Fruit fly (Drosophila melanogaster): ENCODE data around the gene Bin1.
A peak's percentile ranks its signal among the peaks of the same experiment; 100 is the strongest.

The Bin1 gene

dm6 chr3R:16228719-16229704, 39.6 kb upstream of the Bin1 start:
- peak; percentile 1 for TF ChIP-seq Hr83 (GFP tag; optimal IDR thresholded peaks at IDR 0.05; ENCODE audit: poor library complexity, severe bottlenecking)
- TF ChIP-seq woc (GFP tag; optimal IDR thresholded peaks at IDR 0.05) = no peak
- no peak for TF ChIP-seq N (GFP tag; optimal IDR thresholded peaks at IDR 0.05)
- no peak for TF ChIP-seq Abd-B (GFP tag; optimal IDR thresholded peaks at IDR 0.05)
- peak; percentile 49 for TF ChIP-seq brk (GFP tag; optimal IDR thresholded peaks at IDR 0.05)
- no peak for TF ChIP-seq jim (GFP tag; optimal IDR thresholded peaks at IDR 0.05)
- peak; percentile 15 for TF ChIP-seq h (GFP tag; optimal IDR thresholded peaks at IDR 0.05)
- TF ChIP-seq sage (GFP tag; optimal IDR thresholded peaks at IDR 0.05) = peak; percentile 54
- peak; percentile 21 for TF ChIP-seq Hnf4 (GFP tag; optimal IDR thresholded peaks at IDR 0.05)
- peak; percentile 9 for TF ChIP-seq CG32264 (GFP tag; optimal IDR thresholded peaks at IDR 0.05)
- peak; percentile 12 for TF ChIP-seq fru (GFP tag; optimal IDR thresholded peaks at IDR 0.05)
- TF ChIP-seq Dif (GFP tag; optimal IDR thresholded peaks at IDR 0.05; ENCODE audit: partially characterized antibody) = no peak
- TF ChIP-seq psq (GFP tag; optimal IDR thresholded peaks at IDR 0.05) = peak; percentile 77
- TF ChIP-seq lola (GFP tag; optimal IDR thresholded peaks at IDR 0.05) = no peak
- TF ChIP-seq usp (GFP tag; optimal IDR thresholded peaks at IDR 0.05) = no peak
- TF ChIP-seq HLH106 (tag; optimal IDR thresholded peaks at IDR 0.05) = no peak
- peak; percentile 60 for TF ChIP-seq Sp1 (GFP tag; optimal IDR thresholded peaks at IDR 0.05)
- TF ChIP-seq foxo (GFP tag; optimal IDR thresholded peaks at IDR 0.05) = no peak
- TF ChIP-seq br (GFP tag; optimal IDR thresholded peaks at IDR 0.05) = no peak
- TF ChIP-seq Rel (GFP tag; optimal IDR thresholded peaks at IDR 0.05) = peak; percentile 57
- peak; percentile 63 for TF ChIP-seq Rel (tag; optimal IDR thresholded peaks at IDR 0.05)

- no peak for TF ChIP-seq Dfd (GFP tag; optimal IDR thresholded peaks at IDR 0.05)
- no peak for TF ChIP-seq Abd-B (GFP tag; optimal IDR thresholded peaks at IDR 0.05)
- peak; percentile 1 for TF ChIP-seq OdsH (GFP tag; optimal IDR thresholded peaks at IDR 0.05)
- peak; percentile 89 for TF ChIP-seq psq (GFP tag; optimal IDR thresholded peaks at IDR 0.05)
- no peak for TF ChIP-seq Rel (GFP tag; optimal IDR thresholded peaks at IDR 0.05)
- TF ChIP-seq Rel (tag; optimal IDR thresholded peaks at IDR 0.05) = peak; percentile 99
Observed at dm6 chr3R:16227074-16227473, 37.7 kb upstream of the Bin1 start.

dm6 chr3R:16225760-16226159, 36.4 kb upstream of the Bin1 start:
- no peak for TF ChIP-seq Rel (GFP tag; optimal IDR thresholded peaks at IDR 0.05)
- TF ChIP-seq Rel (tag; optimal IDR thresholded peaks at IDR 0.05) = no peak
- TF ChIP-seq sage (GFP tag; optimal IDR thresholded peaks at IDR 0.05) = no peak
- TF ChIP-seq Dif (GFP tag; optimal IDR thresholded peaks at IDR 0.05; ENCODE audit: partially characterized antibody) = no peak
- TF ChIP-seq HLH106 (tag; optimal IDR thresholded peaks at IDR 0.05) = no peak
- no peak for TF ChIP-seq sv (GFP tag; optimal IDR thresholded peaks at IDR 0.05)
- no peak for TF ChIP-seq CrebA (GFP tag; optimal IDR thresholded peaks at IDR 0.05; ENCODE audit: borderline replicate concordance)
- TF ChIP-seq Hr83 (GFP tag; optimal IDR thresholded peaks at IDR 0.05; ENCODE audit: poor library complexity, severe bottlenecking) = no peak
- TF ChIP-seq CG9705 (GFP tag; optimal IDR thresholded peaks at IDR 0.05) = no peak
- TF ChIP-seq dmrt93B (GFP tag; optimal IDR thresholded peaks at IDR 0.05) = no peak
- TF ChIP-seq pan (optimal IDR thresholded peaks at IDR 0.05) = no peak
- no peak for TF ChIP-seq Abd-B (GFP tag; optimal IDR thresholded peaks at IDR 0.05)

- TF ChIP-seq br (GFP tag; optimal IDR thresholded peaks at IDR 0.05) = no peak
- TF ChIP-seq Rel (GFP tag; optimal IDR thresholded peaks at IDR 0.05) = no peak
- TF ChIP-seq Rel (tag; optimal IDR thresholded peaks at IDR 0.05) = no peak
- no peak for TF ChIP-seq lola (GFP tag; optimal IDR thresholded peaks at IDR 0.05)
- no peak for TF ChIP-seq brk (GFP tag; optimal IDR thresholded peaks at IDR 0.05)
- no peak for TF ChIP-seq sage (GFP tag; optimal IDR thresholded peaks at IDR 0.05)
- TF ChIP-seq fru (GFP tag; optimal IDR thresholded peaks at IDR 0.05) = no peak
- TF ChIP-seq CG9705 (GFP tag; optimal IDR thresholded peaks at IDR 0.05) = no peak
- TF ChIP-seq N (GFP tag; optimal IDR thresholded peaks at IDR 0.05) = no peak
Observed at dm6 chr3R:16225351-16225750, 36.0 kb upstream of the Bin1 start, which contains the start of gene tara. Gene tara (plus strand): TSS chr3R:16225651.

Data from whole organism, wandering third instar larva.